Fruit fly (Drosophila melanogaster): ENCODE data around the gene ATPsynC.

DNA sequence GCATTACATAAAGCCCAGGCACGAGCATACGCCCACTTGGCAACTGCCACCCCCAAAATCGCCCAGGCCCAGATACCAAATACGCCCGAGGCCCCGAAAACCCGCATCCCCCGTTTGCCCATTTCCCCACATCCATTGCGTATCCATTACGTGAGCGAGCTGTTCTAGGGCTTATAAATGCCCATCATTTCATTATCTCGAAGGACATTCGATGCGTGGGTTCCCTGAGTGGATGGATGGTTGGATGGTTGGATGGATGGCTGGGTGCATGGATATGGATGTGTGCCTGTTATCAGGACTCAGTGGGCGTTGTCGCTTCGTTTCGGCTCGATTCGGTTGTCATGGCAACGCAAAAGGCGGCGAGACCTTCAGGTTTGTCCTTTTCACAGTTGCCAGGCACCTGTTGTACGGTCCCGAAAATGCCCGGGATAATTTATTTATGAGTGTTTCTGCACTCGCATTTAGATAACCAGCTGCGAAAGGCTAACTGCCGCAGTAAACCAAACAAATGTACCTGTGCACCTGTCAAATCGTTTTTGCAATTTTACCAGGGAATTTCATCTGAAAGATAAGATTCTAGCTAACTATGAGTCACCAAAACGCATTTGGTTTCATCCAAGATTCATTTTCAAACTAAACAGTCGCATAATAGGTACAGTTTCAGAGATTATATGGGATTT lies 3.6 kb upstream of the ATPsynC start:
- TF ChIP-seq Hr78 (GFP tag; optimal IDR thresholded peaks at IDR 0.05): no peak
- TF ChIP-seq h (GFP tag; optimal IDR thresholded peaks at IDR 0.05): no peak
- no peak for TF ChIP-seq Vsx2 (GFP tag; optimal IDR thresholded peaks at IDR 0.05; ENCODE audit: partially characterized antibody)
- no peak for TF ChIP-seq CG9705 (GFP tag; optimal IDR thresholded peaks at IDR 0.05)
- TF ChIP-seq tai (GFP tag; optimal IDR thresholded peaks at IDR 0.05): no peak
- TF ChIP-seq pan (optimal IDR thresholded peaks at IDR 0.05): no peak
- TF ChIP-seq lola (GFP tag; optimal IDR thresholded peaks at IDR 0.05): no peak

Measured in whole organism, wandering third instar larva.